Fruit fly (Drosophila melanogaster): ENCODE data around the gene CG42729.

The CG42729 gene

dm6 chr3L:15566484-15566955 is 39.2 kb upstream of the CG42729 start (continued):
- TF ChIP-seq CG4730 (GFP tag; IDR thresholded peaks at IDR 0.05) (no peak), CG32772 (GFP tag; IDR thresholded peaks at IDR 0.05) (no peak), inv (GFP tag; IDR thresholded peaks at IDR 0.05; ENCODE audit: partially characterized antibody) (no peak), CG14050 (GFP tag; IDR thresholded peaks at IDR 0.05) (0 out of 3 replicates have a peak, but pooled peaks have one; percentile 31), ato (GFP tag; IDR thresholded peaks at IDR 0.05; ENCODE audit: partially characterized antibody) (no peak), CG1832 (GFP tag; optimal IDR thresholded peaks at IDR 0.05) (no peak), CG11085 (GFP tag; IDR thresholded peaks at IDR 0.05) (no peak), gro (GFP tag; optimal IDR thresholded peaks at IDR 0.05) (peak; percentile 60), tin (GFP tag; optimal IDR thresholded peaks at IDR 0.05) (no peak), ro (GFP tag; IDR thresholded peaks at IDR 0.05) (no peak), vvl (GFP tag; IDR thresholded peaks at IDR 0.05) (peak; percentile 69), CG6813 (GFP tag; optimal IDR thresholded peaks at IDR 0.05) (peak; percentile 87), CG2202 (tag; optimal IDR thresholded peaks at IDR 0.05) (peak; percentile 45), C15 (GFP tag; IDR thresholded peaks at IDR 0.05) (no peak), Six4 (GFP tag; optimal IDR thresholded peaks at IDR 0.05) (no peak), Bteb2 (GFP tag; optimal IDR thresholded peaks at IDR 0.05) (peak; percentile 8), dysf (GFP tag; IDR thresholded peaks at IDR 0.05) (peak; percentile 47; the same call in 2 of the 3 replicates), NFAT (GFP tag; IDR thresholded peaks at IDR 0.05) (peak; percentile 32; the same call in 1 of the 2 replicates), nau (GFP tag; optimal IDR thresholded peaks at IDR 0.05) (no peak), CG16813 (GFP tag; IDR thresholded peaks at IDR 0.05; ENCODE audit: partially characterized antibody) (no peak), Chrac-16 (GFP tag; optimal IDR thresholded peaks at IDR 0.05) (no peak), CG11560 (tag; IDR thresholded peaks at IDR 0.05) (no peak), mld (GFP tag; IDR thresholded peaks at IDR 0.05; ENCODE audit: partially characterized antibody) (peak; percentile 43; the same call in 1 of the 3 replicates), CG3847 (GFP tag; IDR thresholded peaks at IDR 0.05) (peak; percentile 47), Ptx1 (GFP tag; IDR thresholded peaks at IDR 0.05) (no peak), CG14667 (GFP tag; IDR thresholded peaks at IDR 0.05) (no peak), ci (GFP tag; IDR thresholded peaks at IDR 0.05) (peak; percentile 89), exex (tag; optimal IDR thresholded peaks at IDR 0.05) (peak; percentile 69), Vsx1 (GFP tag; optimal IDR thresholded peaks at IDR 0.05) (no peak), CG6689 (GFP tag; IDR thresholded peaks at IDR 0.05) (peak; percentile 44; the same call in 1 of the 2 replicates), CG2875 (GFP tag; optimal IDR thresholded peaks at IDR 0.05) (peak; percentile 78), ab (GFP tag; optimal IDR thresholded peaks at IDR 0.05) (peak; percentile 8), esg (GFP tag; conservative IDR thresholded peaks at IDR 0.05) (no peak), ase (GFP tag; IDR thresholded peaks at IDR 0.05) (peak; percentile 30; the same call in 1 of the 3 replicates), CG18619 (GFP tag; optimal IDR thresholded peaks at IDR 0.05) (peak; percentile 53), bsh (GFP tag; optimal IDR thresholded peaks at IDR 0.05) (peak in 1 of 2 experiments; percentile 56), scrt (GFP tag; optimal IDR thresholded peaks at IDR 0.05) (peak; percentile 57), CG1792 (GFP tag; optimal IDR thresholded peaks at IDR 0.05) (peak; percentile 28), CG10366 (GFP tag; IDR thresholded peaks at IDR 0.05) (0 out of 2 replicates have a peak, but pooled peaks have one; percentile 37), sqz (GFP tag; optimal IDR thresholded peaks at IDR 0.05) (no peak), CG17912 (GFP tag; optimal IDR thresholded peaks at IDR 0.05) (peak; percentile 83), CG5180 (GFP tag; optimal IDR thresholded peaks at IDR 0.05) (peak; percentile 71), Scr (GFP tag; IDR thresholded peaks at IDR 0.05; ENCODE audit: partially characterized antibody) (no peak), kni (GFP tag; optimal IDR thresholded peaks at IDR 0.05) (peak; percentile 85), CG8290 (GFP tag; optimal IDR thresholded peaks at IDR 0.05) (peak; percentile 22), CG8290 (tag; optimal IDR thresholded peaks at IDR 0.05) (no peak), Rfx (GFP tag; IDR thresholded peaks at IDR 0.05) (peak; percentile 60; the same call in 1 of the 2 replicates), E2f1 (GFP tag; IDR thresholded peaks at IDR 0.05) (peak; percentile 57; the same call in 1 of the 2 replicates), Mad (GFP tag; optimal IDR thresholded peaks at IDR 0.05) (peak; percentile 22), twi (tag; optimal IDR thresholded peaks at IDR 0.05) (peak; percentile 3), CG5245 (GFP tag; optimal IDR thresholded peaks at IDR 0.05) (no peak)

Data from whole organism, embryonic.